Worm (Caenorhabditis elegans): Measurements from ENCODE around the gene F10D7.5.

ce11 chrX:17386130-17386529 is 5.3 kb downstream of the F10D7.5 start:
- TF ChIP-seq ceh-82 (tag; optimal IDR thresholded peaks at IDR 0.05) = no peak
- no peak for TF ChIP-seq nhr-11 (tag; optimal IDR thresholded peaks at IDR 0.05)
- no peak for TF ChIP-seq nhr-237 (tag; optimal IDR thresholded peaks at IDR 0.05)
- no peak for TF ChIP-seq ama-1 (optimal IDR thresholded peaks at IDR 0.05)
- no peak for TF ChIP-seq mbf-1 (tag; optimal IDR thresholded peaks at IDR 0.05)
- no peak for TF ChIP-seq blmp-1 (tag; optimal IDR thresholded peaks at IDR 0.05; ENCODE audit: insufficient read depth)
- no peak for TF ChIP-seq peb-1 (tag; optimal IDR thresholded peaks at IDR 0.05)
- TF ChIP-seq elt-3 (tag; optimal IDR thresholded peaks at IDR 0.05) = no peak
- no peak for TF ChIP-seq R02D3.7 (tag; optimal IDR thresholded peaks at IDR 0.05)
- no peak for TF ChIP-seq nhr-10 (tag; optimal IDR thresholded peaks at IDR 0.05)
- TF ChIP-seq nhr-6 (tag; optimal IDR thresholded peaks at IDR 0.05) = no peak
- no peak for TF ChIP-seq ZK546.5 (tag; optimal IDR thresholded peaks at IDR 0.05)
- no peak for TF ChIP-seq mab-5 (tag; optimal IDR thresholded peaks at IDR 0.05)
- no peak for TF ChIP-seq lin-13 (GFP tag; optimal IDR thresholded peaks at IDR 0.05)

All from whole organism, L2 larva.